Worm (Caenorhabditis elegans): ENCODE results near the gene C45H4.13.

DNA sequence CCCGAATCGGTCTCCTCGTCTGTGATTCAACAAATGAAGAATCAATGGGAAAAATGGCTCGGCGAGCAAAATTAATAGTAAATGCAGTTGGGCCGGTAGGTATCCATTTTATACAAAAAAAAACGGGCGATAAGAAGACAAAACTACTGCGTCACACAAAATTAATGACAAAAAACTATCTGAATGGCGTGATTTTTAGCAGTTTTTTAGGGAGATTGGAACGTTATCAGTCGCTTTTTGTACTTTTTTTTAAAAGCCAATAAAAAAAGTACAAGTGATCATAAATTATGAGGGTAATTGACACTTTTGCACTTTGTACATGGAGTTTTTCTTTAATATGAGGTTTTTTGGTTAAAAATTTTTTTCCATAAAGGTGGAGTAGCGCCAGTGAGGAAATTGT is 27.6 kb downstream of the C45H4.13 start:
- TF ChIP-seq snpc-1.1 (tag; optimal IDR thresholded peaks at IDR 0.05; ENCODE audit: insufficient read depth) (no peak), lir-1 (GFP tag; conservative IDR thresholded peaks at IDR 0.05) (no peak), ama-1 (optimal IDR thresholded peaks at IDR 0.05) (no peak), ama-1 (GFP tag; optimal IDR thresholded peaks at IDR 0.05) (no peak), ztf-26 (tag; optimal IDR thresholded peaks at IDR 0.05) (no peak), pha-4 (tag; optimal IDR thresholded peaks at IDR 0.05) (no peak), nhr-27 (tag; optimal IDR thresholded peaks at IDR 0.05) (no peak), repo-1 (tag; optimal IDR thresholded peaks at IDR 0.05) (no peak)
